Worm (Caenorhabditis elegans) whole organism, midembryonic: ENCODE measurements around the gene F14H12.6.

Experiments used
- T22C8.4 ChIP-seq: fragments of 200-800 bp; sonication (Bioruptor generic); IDR thresholded peaks from 2 replicates; pipeline ENCODE4 v1.3.6; 2022; ENCODE audit warnings: missing genetic modification characterization, missing compliant biosample characterization
- cog-1 ChIP-seq: sonication (generic microtip); optimal IDR thresholded peaks from 2 replicates; lab custom pipeline; 2016; ENCODE audit warnings: missing genetic modification characterization, missing compliant biosample characterization
- flt-1 ChIP-seq: fragments of 200-800 bp; sonication (Bioruptor generic); IDR thresholded peaks from 2 replicates; pipeline ENCODE4 v1.3.6; 2022; ENCODE audit warnings: missing genetic modification characterization, missing compliant biosample characterization
- klf-2 ChIP-seq: fragments of 200-800 bp; sonication (Bioruptor generic); conservative IDR thresholded peaks from 2 replicates; pipeline ENCODE4 v1.3.6; 2022; ENCODE audit warnings: missing genetic modification reagents, missing genetic modification characterization, missing compliant biosample characterization
- ref-1 ChIP-seq: fragments of 200-800 bp; sonication (Bioruptor generic); conservative IDR thresholded peaks from 2 replicates; pipeline ENCODE4 v1.3.6; 2022; ENCODE audit warnings: missing genetic modification reagents, missing genetic modification characterization, missing compliant biosample characterization
- tab-1 ChIP-seq: fragments of 200-800 bp; sonication (Bioruptor generic); IDR thresholded peaks from 2 replicates; pipeline ENCODE4 v1.3.6; 2022; ENCODE audit warnings: missing genetic modification characterization, missing compliant biosample characterization
- ztf-23 ChIP-seq: fragments of 200-800 bp; sonication (Bioruptor generic); IDR thresholded peaks from 2 replicates; pipeline ENCODE4 v1.3.6; 2022; ENCODE audit warnings: missing genetic modification reagents, missing genetic modification characterization, missing compliant biosample characterization
- ztf-29 ChIP-seq: fragments of 200-800 bp; sonication (Bioruptor generic); IDR thresholded peaks from 2 replicates; pipeline ENCODE4 v1.3.6; 2022; ENCODE audit warnings: missing genetic modification reagents, missing genetic modification characterization, missing compliant biosample characterization

DNA sequence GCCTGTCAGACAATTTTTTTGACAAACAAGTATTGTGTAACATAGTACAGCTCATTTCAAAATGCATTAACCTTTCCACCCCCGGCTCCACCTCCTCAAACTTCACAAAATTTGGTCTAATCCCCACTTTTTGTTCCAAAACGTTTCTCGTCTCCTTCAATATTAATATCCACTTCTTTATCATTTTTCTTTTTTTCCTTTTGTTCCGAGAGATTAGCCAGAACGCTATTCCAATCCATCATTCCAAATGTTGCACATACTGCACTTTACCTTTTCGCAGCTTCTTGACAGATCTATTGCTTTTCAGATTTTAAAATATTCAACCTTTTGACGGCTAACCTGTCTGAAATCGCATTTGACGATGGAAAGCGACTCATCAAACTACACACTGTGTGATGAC is 45.5 kb upstream of the F14H12.6 start, which contains the start of gene D1079.1:
- TF ChIP-seq cog-1 = no peak
- TF ChIP-seq ztf-23 (GFP tag; lab: Robert Waterston, UW) = no peak
- no peak for TF ChIP-seq ref-1
- no peak for TF ChIP-seq T22C8.4
- no peak for TF ChIP-seq ztf-29 (GFP tag; lab: Robert Waterston, UW)
- TF ChIP-seq klf-2 (GFP tag; lab: Robert Waterston, UW) = no peak
- no peak for TF ChIP-seq flt-1
- TF ChIP-seq tab-1 (GFP tag; lab: Robert Waterston, UW) = no peak
